Fruit fly (Drosophila melanogaster): ENCODE results near the gene Rim.
A peak's percentile ranks its signal among the peaks of the same experiment; 100 is the strongest.

Gene Rim

DNA sequence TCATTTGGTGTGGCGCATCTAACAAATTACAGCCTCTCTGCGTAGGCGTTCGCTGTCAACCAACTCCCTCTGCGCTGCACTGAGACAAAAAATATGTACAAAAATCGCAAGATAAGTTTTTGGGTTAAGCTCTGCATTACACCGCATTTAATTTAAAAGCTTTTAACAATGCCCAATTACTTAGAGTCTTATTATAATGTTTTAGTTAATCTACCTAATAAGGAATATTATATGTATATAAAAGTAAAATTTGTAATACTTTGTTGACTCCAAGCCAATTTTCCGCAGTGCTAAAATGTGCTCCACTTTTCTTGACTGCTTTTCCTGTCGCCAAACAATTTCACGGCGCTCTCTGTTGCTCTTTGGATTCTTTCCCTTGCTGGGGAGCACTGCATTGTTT, 39.4 kb upstream of the Rim start (continued):
- TF ChIP-seq jigr1 (GFP tag; IDR thresholded peaks at IDR 0.05) (no peak), ttk (GFP tag; IDR thresholded peaks at IDR 0.05) (no peak), cas (GFP tag; IDR thresholded peaks at IDR 0.05) (no peak), Nf-YB (GFP tag; optimal IDR thresholded peaks at IDR 0.05) (peak; percentile 5), D19A (tag; optimal IDR thresholded peaks at IDR 0.05) (peak; percentile 42), Kr (GFP tag; optimal IDR thresholded peaks at IDR 0.05) (no peak), CG6272 (GFP tag; IDR thresholded peaks at IDR 0.05) (no peak), kay (GFP tag; optimal IDR thresholded peaks at IDR 0.05) (no peak), CG12155 (GFP tag; optimal IDR thresholded peaks at IDR 0.05) (no peak), eve (GFP tag; optimal IDR thresholded peaks at IDR 0.05) (no peak), Lhr (GFP tag; optimal IDR thresholded peaks at IDR 0.05) (no peak), CG7556 (GFP tag; optimal IDR thresholded peaks at IDR 0.05) (peak; percentile 46), CG2889 (GFP tag; IDR thresholded peaks at IDR 0.05) (no peak), Usf (GFP tag; optimal IDR thresholded peaks at IDR 0.05) (no peak), CoRest (tag; optimal IDR thresholded peaks at IDR 0.05) (peak; percentile 56), CG14050 (GFP tag; IDR thresholded peaks at IDR 0.05) (0 out of 3 replicates have a peak, but pooled peaks have one; percentile 39), her (GFP tag; optimal IDR thresholded peaks at IDR 0.05) (no peak), D19B (GFP tag; optimal IDR thresholded peaks at IDR 0.05) (no peak), btn (GFP tag; optimal IDR thresholded peaks at IDR 0.05) (no peak), rib (GFP tag; IDR thresholded peaks at IDR 0.05) (no peak), zf30C (GFP tag; optimal IDR thresholded peaks at IDR 0.05) (peak; percentile 19), CG34422 (GFP tag; IDR thresholded peaks at IDR 0.05) (no peak), CG14014 (GFP tag; IDR thresholded peaks at IDR 0.05) (0 out of 2 replicates have a peak, but pooled peaks have one; percentile 42), wor (GFP tag; IDR thresholded peaks at IDR 0.05) (peak; percentile 40; the same call in 1 of the 2 replicates), kni (GFP tag; optimal IDR thresholded peaks at IDR 0.05) (no peak), tin (GFP tag; optimal IDR thresholded peaks at IDR 0.05) (peak; percentile 29), peb (GFP tag; IDR thresholded peaks at IDR 0.05) (no peak), CG16779 (GFP tag; IDR thresholded peaks at IDR 0.05) (no peak), jumu (GFP tag; optimal IDR thresholded peaks at IDR 0.05) (no peak), CG13624 (GFP tag; optimal IDR thresholded peaks at IDR 0.05) (no peak), Antp (GFP tag; optimal IDR thresholded peaks at IDR 0.05) (no peak), CG10267 (tag; optimal IDR thresholded peaks at IDR 0.05) (peak; percentile 16), Sox102F (GFP tag; optimal IDR thresholded peaks at IDR 0.05) (peak; percentile 52), shn (GFP tag; optimal IDR thresholded peaks at IDR 0.05) (no peak), Oaz (GFP tag; IDR thresholded peaks at IDR 0.05) (0 out of 2 replicates have a peak, but pooled peaks have one; percentile 22), Six4 (GFP tag; optimal IDR thresholded peaks at IDR 0.05) (no peak), CG11696 (GFP tag; IDR thresholded peaks at IDR 0.05) (no peak), CG2712 (tag; optimal IDR thresholded peaks at IDR 0.05) (peak; percentile 64), emc (GFP tag; optimal IDR thresholded peaks at IDR 0.05) (no peak), Rx (GFP tag; IDR thresholded peaks at IDR 0.05) (0 out of 2 replicates have a peak, but pooled peaks have one; percentile 6), CG2202 (tag; optimal IDR thresholded peaks at IDR 0.05) (no peak), slbo (GFP tag; IDR thresholded peaks at IDR 0.05) (peak; percentile 49), PHDP (tag; optimal IDR thresholded peaks at IDR 0.05) (peak; percentile 65), HmgZ (tag; optimal IDR thresholded peaks at IDR 0.05) (no peak), CG10366 (GFP tag; IDR thresholded peaks at IDR 0.05) (peak; percentile 13; the same call in 1 of the 2 replicates), Sox100B (GFP tag; optimal IDR thresholded peaks at IDR 0.05) (peak; percentile 52), stc (GFP tag; IDR thresholded peaks at IDR 0.05) (no peak), dpn (GFP tag; optimal IDR thresholded peaks at IDR 0.05) (peak in 1 of 2 experiments; percentile 19), al (GFP tag; IDR thresholded peaks at IDR 0.05) (no peak), CG8281 (tag; optimal IDR thresholded peaks at IDR 0.05) (no peak), Dip3 (GFP tag; optimal IDR thresholded peaks at IDR 0.05) (no peak), p53 (GFP tag; optimal IDR thresholded peaks at IDR 0.05) (no peak), pum (GFP tag; optimal IDR thresholded peaks at IDR 0.05) (no peak)
